Fruit fly (Drosophila melanogaster): Measurements from ENCODE around the gene CG3769.

dm6 chr2L:9416244-9416758 is 18.9 kb upstream of the CG3769 start, which contains the start of gene Mco1:
- TF ChIP-seq psq (optimal IDR thresholded peaks at IDR 0.05) (no peak), insv (optimal IDR thresholded peaks at IDR 0.05) (no peak), ttk (optimal IDR thresholded peaks at IDR 0.05) (no peak)

Data from Kc167 (cell line).